Fruit fly (Drosophila melanogaster): ENCODE data around the gene Prm.

Gene Prm

dm6 chr3L:8699612-8700011 lies 45.5 kb downstream of the Prm start:
- TF ChIP-seq CG17801 (GFP tag; optimal IDR thresholded peaks at IDR 0.05; ENCODE audit: partially characterized antibody), result no peak

- TF ChIP-seq CG17801 (GFP tag; optimal IDR thresholded peaks at IDR 0.05; ENCODE audit: partially characterized antibody), result no peak
Observed at dm6 chr3L:8698493-8699166, 46.5 kb downstream of the Prm start.

dm6 chr3L:8697862-8698261 lies 47.2 kb downstream of the Prm start:
- TF ChIP-seq CG17801 (GFP tag; optimal IDR thresholded peaks at IDR 0.05; ENCODE audit: partially characterized antibody), result peak; percentile 13

dm6 chr3L:8696487-8696954 lies 48.6 kb downstream of the Prm start:
- peak; percentile 73 for TF ChIP-seq CG17801 (GFP tag; optimal IDR thresholded peaks at IDR 0.05; ENCODE audit: partially characterized antibody)

- TF ChIP-seq CG17801 (GFP tag; optimal IDR thresholded peaks at IDR 0.05; ENCODE audit: partially characterized antibody), result no peak
Observed at dm6 chr3L:8695959-8696358, 49.2 kb downstream of the Prm start.

- no peak for TF ChIP-seq CG17801 (GFP tag; optimal IDR thresholded peaks at IDR 0.05; ENCODE audit: partially characterized antibody)
Observed at dm6 chr3L:8693558-8694502, 51.3 kb downstream of the Prm start.

dm6 chr3L:8691891-8692874 lies 52.9 kb downstream of the Prm start:
- peak; percentile 70 for TF ChIP-seq CG17801 (GFP tag; optimal IDR thresholded peaks at IDR 0.05; ENCODE audit: partially characterized antibody)

- TF ChIP-seq CG17801 (GFP tag; optimal IDR thresholded peaks at IDR 0.05; ENCODE audit: partially characterized antibody), result no peak
Observed at dm6 chr3L:8690630-8691029, 54.5 kb downstream of the Prm start.

dm6 chr3L:8689675-8690074 lies 55.4 kb downstream of the Prm start:
- TF ChIP-seq CG17801 (GFP tag; optimal IDR thresholded peaks at IDR 0.05; ENCODE audit: partially characterized antibody), result no peak

dm6 chr3L:8688694-8689291 lies 56.3 kb downstream of the Prm start:
- TF ChIP-seq CG17801 (GFP tag; optimal IDR thresholded peaks at IDR 0.05; ENCODE audit: partially characterized antibody), result peak; percentile 30

- no peak for TF ChIP-seq CG17801 (GFP tag; optimal IDR thresholded peaks at IDR 0.05; ENCODE audit: partially characterized antibody)
Observed at dm6 chr3L:8686646-8687045, 58.5 kb downstream of the Prm start.

dm6 chr3L:8684419-8685081 lies 60.6 kb downstream of the Prm start:
- no peak for TF ChIP-seq CG17801 (GFP tag; optimal IDR thresholded peaks at IDR 0.05; ENCODE audit: partially characterized antibody)

dm6 chr3L:8683773-8684172 lies 61.3 kb downstream of the Prm start:
- TF ChIP-seq CG17801 (GFP tag; optimal IDR thresholded peaks at IDR 0.05; ENCODE audit: partially characterized antibody), result no peak
